Worm (Caenorhabditis elegans): ENCODE results near the gene Y66D12A.11.

ce11 chrIII:11573921-11574320 lies 10.7 kb downstream of the Y66D12A.11 start, which contains the start of gene Y66D12A.8:
- TF ChIP-seq unc-39 (tag; optimal IDR thresholded peaks at IDR 0.05): no peak
- no peak for TF ChIP-seq elt-3 (tag; optimal IDR thresholded peaks at IDR 0.05)
- no peak for TF ChIP-seq ztf-1 (GFP tag; conservative IDR thresholded peaks at IDR 0.05)
- TF ChIP-seq snpc-4 (tag; optimal IDR thresholded peaks at IDR 0.05): no peak
- TF ChIP-seq F13H6.1 (tag; optimal IDR thresholded peaks at IDR 0.05): no peak
- no peak for TF ChIP-seq nhr-10 (tag; optimal IDR thresholded peaks at IDR 0.05)
- TF ChIP-seq nhr-23 (tag; optimal IDR thresholded peaks at IDR 0.05): no peak
- TF ChIP-seq skn-1 (tag; optimal IDR thresholded peaks at IDR 0.05): no peak
- no peak for TF ChIP-seq ZK546.5 (tag; optimal IDR thresholded peaks at IDR 0.05)
- TF ChIP-seq dmd-4 (tag; optimal IDR thresholded peaks at IDR 0.05): no peak
- TF ChIP-seq lin-39 (tag; optimal IDR thresholded peaks at IDR 0.05): no peak
- TF ChIP-seq egl-27 (tag; optimal IDR thresholded peaks at IDR 0.05): no peak
